Worm (Caenorhabditis elegans) whole organism, mixed stage, embryonic: ENCODE measurements around the gene K09A9.6.

Experiments
- ces-1 ChIP-seq: fragments of 150-350 bp; optimal IDR thresholded peaks from 2 replicates; lab custom pipeline; 2014; ENCODE audit warnings: missing biosample characterization, missing genetic modification reagents, missing genetic modification characterization
- cnd-1 ChIP-seq: fragments of 200-800 bp; sonication (Bioruptor generic); optimal IDR thresholded peaks from 2 replicates; lab custom pipeline; 2018; ENCODE audit warnings: mild to moderate bottlenecking, missing genetic modification characterization, missing compliant biosample characterization
- elt-3 ChIP-seq: fragments of 150-350 bp; optimal IDR thresholded peaks from 2 replicates; lab custom pipeline; 2014; ENCODE audit warnings: missing biosample characterization, missing genetic modification characterization
- lin-13 ChIP-seq: fragments of 150-350 bp; optimal IDR thresholded peaks from 2 replicates; lab custom pipeline; 2014; ENCODE audit warnings: missing biosample characterization, missing genetic modification characterization
- mep-1 ChIP-seq: fragments of 150-350 bp; optimal IDR thresholded peaks from 2 replicates; lab custom pipeline; 2017; ENCODE audit warnings: missing biosample characterization, missing genetic modification reagents, missing genetic modification characterization, inconsistent platforms
- nhr-2 ChIP-seq: fragments of 150-350 bp; optimal IDR thresholded peaks from 2 replicates; lab custom pipeline; 2014; ENCODE audit warnings: missing biosample characterization, missing genetic modification characterization
- nhr-237 ChIP-seq: fragments of 150-350 bp; optimal IDR thresholded peaks from 2 replicates; lab custom pipeline; 2014; ENCODE audit warnings: missing biosample characterization, missing genetic modification characterization
- nhr-76 ChIP-seq: sonication (generic microtip); optimal IDR thresholded peaks from 2 replicates; lab custom pipeline; 2017; ENCODE audit warnings: missing biosample characterization, missing genetic modification characterization
- pha-4 ChIP-seq: fragments of 150-350 bp; optimal IDR thresholded peaks from 2 replicates; lab custom pipeline; 2018; ENCODE audit warnings: missing biosample characterization, missing genetic modification reagents, missing genetic modification characterization
- unc-62 ChIP-seq: fragments of 150-350 bp; optimal IDR thresholded peaks from 2 replicates; lab custom pipeline; 2014; ENCODE audit warnings: missing biosample characterization, missing genetic modification reagents, missing genetic modification characterization
- ztf-11 ChIP-seq: fragments of 150-350 bp; optimal IDR thresholded peaks from 2 replicates; lab custom pipeline; 2014; ENCODE audit warnings: missing biosample characterization, missing genetic modification characterization

DNA sequence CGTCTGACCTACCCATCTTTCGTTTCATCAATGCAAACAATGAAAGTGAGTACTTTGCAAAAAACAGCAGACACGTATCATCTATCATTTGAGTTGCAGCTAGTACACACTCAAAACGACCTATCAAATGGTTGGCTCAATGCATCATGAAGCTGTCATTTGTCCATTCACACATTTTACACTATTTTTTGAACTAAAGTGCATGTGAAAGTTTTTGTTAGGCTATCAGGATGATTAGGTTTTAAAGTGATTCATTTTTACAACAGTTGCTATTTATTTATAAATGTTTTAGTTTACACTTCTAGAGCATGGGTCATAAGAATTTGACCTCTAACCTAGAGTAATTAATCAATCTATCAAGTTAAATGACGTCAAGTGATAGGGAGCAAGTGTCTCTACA, 22.9 kb downstream of the K09A9.6 start:
- TF ChIP-seq elt-3 (tag; lab: Kevin White, UChicago) (no peak), pha-4 (tag; lab: Kevin White, UChicago) (no peak), nhr-2 (tag; lab: Kevin White, UChicago) (no peak), unc-62 (GFP tag; lab: Kevin White, UChicago) (no peak), nhr-76 (no peak), ces-1 (GFP tag; lab: Kevin White, UChicago) (no peak), mep-1 (tag; lab: Kevin White, UChicago) (no peak), cnd-1 (tag; lab: Kevin White, UChicago) (no peak), lin-13 (tag; lab: Kevin White, UChicago) (no peak), nhr-237 (tag; lab: Kevin White, UChicago) (no peak), ztf-11 (tag; lab: Kevin White, UChicago) (no peak)
